Worm (Caenorhabditis elegans) whole organism, mixed stage, embryonic: ENCODE data around the gene nuo-3.

Experiments
- bed-3 ChIP-seq: fragments of 200-800 bp; sonication (Bioruptor generic); optimal IDR thresholded peaks from 3 replicates; lab custom pipeline; 2018; ENCODE audit warnings: mild to moderate bottlenecking, missing genetic modification characterization, moderate library complexity, missing compliant biosample characterization
- blmp-1 ChIP-seq: fragments of 150-350 bp; optimal IDR thresholded peaks from 2 replicates; lab custom pipeline; 2014; ENCODE audit warnings: missing biosample characterization, missing genetic modification characterization
- ceh-39 ChIP-seq: fragments of 150-350 bp; optimal IDR thresholded peaks from 2 replicates; lab custom pipeline; 2014; ENCODE audit warnings: missing biosample characterization, missing genetic modification characterization
- ceh-43 ChIP-seq: fragments of 200-800 bp; sonication (Bioruptor generic); optimal IDR thresholded peaks from 2 replicates; lab custom pipeline; 2018; ENCODE audit warnings: mild to moderate bottlenecking, missing genetic modification characterization, moderate library complexity, missing compliant biosample characterization
- ceh-83 ChIP-seq: fragments of 200-800 bp; sonication (Bioruptor generic); optimal IDR thresholded peaks from 2 replicates; lab custom pipeline; 2018; ENCODE audit warnings: mild to moderate bottlenecking, missing genetic modification characterization, missing compliant biosample characterization
- ces-1 ChIP-seq: fragments of 150-350 bp; optimal IDR thresholded peaks from 2 replicates; lab custom pipeline; 2014; ENCODE audit warnings: missing biosample characterization, missing genetic modification reagents, missing genetic modification characterization
- drap-1 ChIP-seq: fragments of 200-800 bp; sonication (Bioruptor generic); optimal IDR thresholded peaks from 3 replicates; lab custom pipeline; 2018; ENCODE audit warnings: mild to moderate bottlenecking, missing genetic modification characterization, missing compliant biosample characterization
- elt-1 ChIP-seq: sonication (generic microtip); optimal IDR thresholded peaks from 2 replicates; lab custom pipeline; 2017; ENCODE audit warnings: missing genetic modification characterization, mild to moderate bottlenecking, missing compliant biosample characterization, antibody characterized with exemption, moderate library complexity, borderline replicate concordance; ENCODE audit not compliant: insufficient read depth
- elt-3 ChIP-seq: fragments of 150-350 bp; optimal IDR thresholded peaks from 2 replicates; lab custom pipeline; 2014; ENCODE audit warnings: missing biosample characterization, missing genetic modification characterization
- flh-1 ChIP-seq: fragments of 200-800 bp; sonication (Bioruptor generic); optimal IDR thresholded peaks from 2 replicates; lab custom pipeline; 2018; ENCODE audit warnings: mild to moderate bottlenecking, missing genetic modification characterization, moderate library complexity, missing compliant biosample characterization
- ham-2 ChIP-seq: fragments of 200-800 bp; sonication (Bioruptor generic); optimal IDR thresholded peaks from 2 replicates; lab custom pipeline; 2018; ENCODE audit warnings: mild to moderate bottlenecking, missing genetic modification characterization, missing compliant biosample characterization
- hlh-1 ChIP-seq: fragments of 150-350 bp; optimal IDR thresholded peaks from 2 replicates; lab custom pipeline; 2014; ENCODE audit warnings: missing biosample characterization, missing genetic modification reagents, missing genetic modification characterization
- lin-13 ChIP-seq: fragments of 150-350 bp; optimal IDR thresholded peaks from 2 replicates; lab custom pipeline; 2014; ENCODE audit warnings: missing biosample characterization, missing genetic modification characterization
- lin-32 ChIP-seq: fragments of 200-800 bp; sonication (Bioruptor generic); optimal IDR thresholded peaks from 2 replicates; lab custom pipeline; 2018; ENCODE audit warnings: mild to moderate bottlenecking, missing genetic modification characterization, missing compliant biosample characterization
- lsy-2 ChIP-seq: fragments of 150-350 bp; optimal IDR thresholded peaks from 2 replicates; lab custom pipeline; 2014; ENCODE audit warnings: missing biosample characterization, missing genetic modification characterization
- mab-5 ChIP-seq: fragments of 150-350 bp; optimal IDR thresholded peaks from 2 replicates; lab custom pipeline; 2014; ENCODE audit warnings: missing biosample characterization, missing genetic modification characterization
- mep-1 ChIP-seq: fragments of 150-350 bp; optimal IDR thresholded peaks from 2 replicates; lab custom pipeline; 2017; ENCODE audit warnings: missing biosample characterization, missing genetic modification reagents, missing genetic modification characterization, inconsistent platforms
- mls-2 ChIP-seq: sonication (generic microtip); optimal IDR thresholded peaks from 2 replicates; lab custom pipeline; 2016; ENCODE audit warnings: mild to moderate bottlenecking, missing genetic modification characterization, moderate library complexity, missing compliant biosample characterization
- nhr-12 ChIP-seq: fragments of 150-350 bp; optimal IDR thresholded peaks from 2 replicates; lab custom pipeline; 2014; ENCODE audit warnings: missing biosample characterization, missing genetic modification characterization
- nhr-2 ChIP-seq: fragments of 150-350 bp; optimal IDR thresholded peaks from 2 replicates; lab custom pipeline; 2014; ENCODE audit warnings: missing biosample characterization, missing genetic modification characterization
- nhr-237 ChIP-seq: fragments of 150-350 bp; optimal IDR thresholded peaks from 2 replicates; lab custom pipeline; 2014; ENCODE audit warnings: missing biosample characterization, missing genetic modification characterization
- nhr-28 ChIP-seq: fragments of 150-350 bp; optimal IDR thresholded peaks from 2 replicates; lab custom pipeline; 2014; ENCODE audit warnings: missing biosample characterization, missing genetic modification characterization
- nhr-76 ChIP-seq: sonication (generic microtip); optimal IDR thresholded peaks from 2 replicates; lab custom pipeline; 2017; ENCODE audit warnings: missing biosample characterization, missing genetic modification characterization
- pha-4 ChIP-seq: fragments of 150-350 bp; optimal IDR thresholded peaks from 2 replicates; lab custom pipeline; 2018; ENCODE audit warnings: missing biosample characterization, missing genetic modification reagents, missing genetic modification characterization
- sem-2 ChIP-seq: fragments of 200-800 bp; sonication (Bioruptor generic); optimal IDR thresholded peaks from 2 replicates; lab custom pipeline; 2018; ENCODE audit warnings: mild to moderate bottlenecking, missing genetic modification characterization, missing compliant biosample characterization
- snpc-4 ChIP-seq: fragments of 150-350 bp; optimal IDR thresholded peaks from 2 replicates; lab custom pipeline; 2014; ENCODE audit warnings: missing biosample characterization, missing genetic modification characterization
- sptf-1 ChIP-seq: sonication (generic microtip); optimal IDR thresholded peaks from 2 replicates; lab custom pipeline; 2017; ENCODE audit warnings: mild to moderate bottlenecking, missing genetic modification characterization, moderate library complexity, missing compliant biosample characterization
- tbx-8 ChIP-seq: fragments of 200-800 bp; sonication (Bioruptor generic); optimal IDR thresholded peaks from 2 replicates; lab custom pipeline; 2018; ENCODE audit warnings: mild to moderate bottlenecking, missing genetic modification characterization, moderate library complexity, missing compliant biosample characterization
- unc-120 ChIP-seq: sonication (generic microtip); optimal IDR thresholded peaks from 2 replicates; lab custom pipeline; 2017; ENCODE audit warnings: missing genetic modification characterization, missing compliant biosample characterization; ENCODE audit not compliant: poor library complexity, severe bottlenecking
- unc-39 ChIP-seq: fragments of 150-350 bp; optimal IDR thresholded peaks from 2 replicates; lab custom pipeline; 2014; ENCODE audit warnings: missing biosample characterization, missing genetic modification characterization
- unc-62 ChIP-seq: fragments of 150-350 bp; optimal IDR thresholded peaks from 2 replicates; lab custom pipeline; 2014; ENCODE audit warnings: missing biosample characterization, missing genetic modification reagents, missing genetic modification characterization
- zip-8 ChIP-seq: fragments of 150-350 bp; optimal IDR thresholded peaks from 2 replicates; lab custom pipeline; 2014; ENCODE audit warnings: missing biosample characterization, missing genetic modification characterization
- ztf-11 ChIP-seq: fragments of 150-350 bp; optimal IDR thresholded peaks from 2 replicates; lab custom pipeline; 2014; ENCODE audit warnings: missing biosample characterization, missing genetic modification characterization

nuo-3 gene

ce11 chrIV:14764719-14765173, 32.6 kb downstream of the nuo-3 start:
- TF ChIP-seq nhr-12 (no peak), zip-8 (tag; lab: Kevin White, UChicago) (no peak), elt-1 (tag; lab: Kevin White, UChicago) (no peak), ham-2 (GFP tag; lab: Kevin White, UChicago) (no peak), unc-39 (no peak), pha-4 (tag; lab: Kevin White, UChicago) (no peak), ces-1 (no peak), mep-1 (no peak), tbx-8 (no peak), nhr-76 (tag; lab: Kevin White, UChicago) (no peak), elt-3 (tag; lab: Kevin White, UChicago) (no peak), bed-3 (no peak), unc-62 (GFP tag; lab: Kevin White, UChicago) (no peak), ztf-11 (tag; lab: Kevin White, UChicago) (no peak), hlh-1 (no peak)

- TF ChIP-seq lin-32 (no peak), unc-120 (tag; lab: Kevin White, UChicago) (no peak), sem-2 (GFP tag; lab: Kevin White, UChicago) (no peak), mls-2 (tag; lab: Kevin White, UChicago) (no peak), drap-1 (GFP tag; lab: Kevin White, UChicago) (no peak), flh-1 (GFP tag; lab: Kevin White, UChicago) (no peak), ceh-43 (GFP tag; lab: Kevin White, UChicago) (no peak), ces-1 (no peak)
Observed at ce11 chrIV:14763938-14764718, 33.2 kb downstream of the nuo-3 start.

ce11 chrIV:14763348-14763747, 34.0 kb downstream of the nuo-3 start:
- TF ChIP-seq mep-1 = peak; percentile 26
- peak; percentile 43 for TF ChIP-seq unc-62 (GFP tag; lab: Kevin White, UChicago)
- peak; percentile 12 for TF ChIP-seq ces-1
- TF ChIP-seq, all 35 proteins: peak for 3; not testable (repeated sequence) for 32

- TF ChIP-seq elt-1 (tag; lab: Kevin White, UChicago) = no peak
- no peak for TF ChIP-seq ces-1
- no peak for TF ChIP-seq snpc-4 (tag; lab: Kevin White, UChicago)
- TF ChIP-seq nhr-12 = no peak
- no peak for TF ChIP-seq blmp-1 (tag; lab: Kevin White, UChicago)
- no peak for TF ChIP-seq lsy-2 (tag; lab: Kevin White, UChicago)
- TF ChIP-seq ham-2 (GFP tag; lab: Kevin White, UChicago) = no peak
- no peak for TF ChIP-seq lin-32
- no peak for TF ChIP-seq nhr-28 (tag; lab: Kevin White, UChicago)
- no peak for TF ChIP-seq unc-39
- TF ChIP-seq ceh-39 (tag; lab: Kevin White, UChicago) = no peak
- no peak for TF ChIP-seq sptf-1 (tag; lab: Kevin White, UChicago)
- no peak for TF ChIP-seq mep-1
- no peak for TF ChIP-seq nhr-237 (tag; lab: Kevin White, UChicago)
- TF ChIP-seq nhr-2 (tag; lab: Kevin White, UChicago) = no peak
- no peak for TF ChIP-seq hlh-1
- no peak for TF ChIP-seq tbx-8
- TF ChIP-seq mab-5 = no peak
- TF ChIP-seq unc-62 (GFP tag; lab: Kevin White, UChicago) = no peak
- no peak for TF ChIP-seq flh-1 (GFP tag; lab: Kevin White, UChicago)
Observed at ce11 chrIV:14760845-14761244, 36.5 kb downstream of the nuo-3 start, which contains the start of gene ptp-5.2. ptp-5.2 (minus strand) TSS chrIV:14760945.

- TF ChIP-seq bed-3 (no peak), ceh-39 (tag; lab: Kevin White, UChicago) (no peak), flh-1 (GFP tag; lab: Kevin White, UChicago) (no peak), nhr-2 (tag; lab: Kevin White, UChicago) (no peak), snpc-4 (tag; lab: Kevin White, UChicago) (no peak), unc-62 (GFP tag; lab: Kevin White, UChicago) (no peak), mab-5 (no peak), nhr-76 (tag; lab: Kevin White, UChicago) (no peak), ham-2 (GFP tag; lab: Kevin White, UChicago) (no peak), ceh-83 (GFP tag; lab: Kevin White, UChicago) (no peak), lsy-2 (tag; lab: Kevin White, UChicago) (no peak), hlh-1 (no peak), drap-1 (GFP tag; lab: Kevin White, UChicago) (no peak), nhr-12 (no peak), lin-13 (tag; lab: Kevin White, UChicago) (no peak), tbx-8 (no peak)
Observed at ce11 chrIV:14759662-14760061, 37.7 kb downstream of the nuo-3 start.
